Worm (Caenorhabditis elegans) whole organism, L1 larva: ENCODE data around the gene anmt-3.

Source experiments
- dpl-1 ChIP-seq, 3 experiments: fragments of 150-350 bp in 2 of 3; sonication (generic microtip) in 1 of 3; optimal IDR thresholded peaks; 2 replicates each; lab custom pipeline; 2014 to 2017; ENCODE audit warnings: missing biosample characterization in 3 of 3, missing genetic modification characterization in 3 of 3, missing genetic modification reagents in 3 of 3
- dsc-1 ChIP-seq: sonication (generic microtip); optimal IDR thresholded peaks from 2 replicates; lab custom pipeline; 2016; ENCODE audit warnings: mild to moderate bottlenecking, missing genetic modification characterization, missing compliant biosample characterization
- nhr-12 ChIP-seq: sonication (generic microtip); optimal IDR thresholded peaks from 2 replicates; lab custom pipeline; 2017; ENCODE audit warnings: missing biosample characterization, missing genetic modification characterization
- nhr-77 ChIP-seq: fragments of 150-350 bp; optimal IDR thresholded peaks from 2 replicates; lab custom pipeline; 2014; ENCODE audit warnings: missing biosample characterization, missing genetic modification characterization
- rnt-1 ChIP-seq: sonication (generic microtip); optimal IDR thresholded peaks from 2 replicates; lab custom pipeline; 2016; ENCODE audit warnings: mild to moderate bottlenecking, missing genetic modification characterization, moderate library complexity, missing compliant biosample characterization
- sup-37 ChIP-seq: fragments of 200-800 bp; sonication (Bioruptor generic); optimal IDR thresholded peaks from 2 replicates; lab custom pipeline; 2018; ENCODE audit warnings: mild to moderate bottlenecking, missing genetic modification characterization, missing compliant biosample characterization
- unc-130 ChIP-seq: fragments of 150-350 bp; optimal IDR thresholded peaks from 2 replicates; lab custom pipeline; 2017; ENCODE audit warnings: missing biosample characterization, missing genetic modification characterization, inconsistent platforms
- ztf-4 ChIP-seq: fragments of 150-350 bp; optimal IDR thresholded peaks from 2 replicates; lab custom pipeline; 2014; ENCODE audit warnings: missing biosample characterization, missing genetic modification characterization

DNA sequence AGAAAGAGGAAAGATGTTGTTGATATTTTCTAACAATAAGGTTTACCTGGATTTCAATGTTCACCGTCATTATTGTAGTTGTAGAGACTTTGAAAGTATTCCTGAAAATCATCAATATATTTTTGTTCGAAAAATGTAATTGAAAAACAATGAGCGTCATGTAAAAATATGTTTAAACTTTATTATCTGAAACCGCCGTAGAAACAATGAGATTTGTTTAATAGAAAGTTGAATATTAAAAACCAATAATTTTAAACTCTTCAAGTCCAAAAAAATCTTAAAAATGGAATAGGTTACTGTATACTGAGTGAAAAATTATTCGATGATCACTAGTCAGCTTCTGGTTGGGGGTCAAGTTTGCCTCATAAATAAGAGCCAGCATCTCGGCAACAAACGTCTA is at the start of gene anmt-3:
- TF ChIP-seq ztf-4 (tag; lab: Kevin White, UChicago) (no peak), nhr-77 (tag; lab: Kevin White, UChicago) (no peak), rnt-1 (tag; lab: Kevin White, UChicago) (no peak), dpl-1 (GFP tag; optimal IDR thresholded peaks at IDR 0.05; lab: Kevin White, UChicago) (no peak), sup-37 (GFP tag; lab: Kevin White, UChicago) (no peak), dsc-1 (no peak), unc-130 (tag; lab: Kevin White, UChicago) (no peak), nhr-12 (no peak)
